Worm (Caenorhabditis elegans): ENCODE data around the gene W08F4.13.

The W08F4.13 gene

DNA sequence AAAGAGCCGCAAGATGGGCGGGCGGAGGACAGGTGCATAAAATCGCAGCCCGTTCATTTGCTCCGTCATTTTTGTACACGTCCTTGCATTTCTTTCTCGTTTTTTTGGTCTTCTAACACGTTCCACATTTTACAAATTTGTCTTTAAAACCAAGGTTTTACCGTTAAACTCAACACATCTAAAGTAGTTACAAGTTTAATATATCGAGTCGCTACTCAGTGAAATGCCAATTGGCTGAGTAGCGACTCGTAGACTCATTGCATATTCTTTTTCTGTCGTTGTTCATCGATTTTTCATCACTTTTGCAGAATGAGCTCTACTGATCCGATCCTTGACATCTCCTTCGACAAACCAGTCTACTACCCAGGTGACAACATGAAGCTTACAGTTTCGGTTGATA, 42.6 kb downstream of the W08F4.13 start, which contains the start of gene arrd-1:
arrd-1 (plus strand) TSS at position 301 of the 400 bp plus-strand sequence.
- no peak for TF ChIP-seq die-1 (tag; optimal IDR thresholded peaks at IDR 0.05)
- TF ChIP-seq cebp-2 (GFP tag; IDR thresholded peaks at IDR 0.05) = no peak
- no peak for TF ChIP-seq F37B4.10 (GFP tag; IDR thresholded peaks at IDR 0.05)
- TF ChIP-seq attf-6 (GFP tag; IDR thresholded peaks at IDR 0.05) = no peak

DNA sequence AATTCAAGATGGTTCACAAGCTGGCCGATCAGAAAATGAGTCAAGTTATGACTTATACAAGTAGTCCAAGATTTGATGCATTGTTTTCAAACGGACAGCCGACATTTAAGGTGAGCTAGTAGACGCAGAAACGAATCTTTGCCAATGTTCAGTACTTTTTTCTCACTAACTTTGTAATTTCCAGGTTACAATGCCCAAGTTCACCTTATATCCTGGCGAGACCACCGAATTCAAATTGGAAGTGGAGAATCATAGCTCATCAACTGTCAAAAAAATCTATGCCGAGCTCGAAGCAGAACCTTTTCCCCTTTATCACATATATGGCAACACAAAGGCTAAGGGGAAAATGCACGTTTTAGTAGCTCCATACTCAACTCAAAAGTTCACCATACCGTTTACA, 43.3 kb downstream of the W08F4.13 start:
- TF ChIP-seq akir-1 (GFP tag; optimal IDR thresholded peaks at IDR 0.05) = no peak
- TF ChIP-seq zfh-2 (GFP tag; conservative IDR thresholded peaks at IDR 0.05) = no peak
- no peak for TF ChIP-seq sdz-38 (tag; optimal IDR thresholded peaks at IDR 0.05)
- no peak for TF ChIP-seq ets-4 (GFP tag; optimal IDR thresholded peaks at IDR 0.05)

DNA sequence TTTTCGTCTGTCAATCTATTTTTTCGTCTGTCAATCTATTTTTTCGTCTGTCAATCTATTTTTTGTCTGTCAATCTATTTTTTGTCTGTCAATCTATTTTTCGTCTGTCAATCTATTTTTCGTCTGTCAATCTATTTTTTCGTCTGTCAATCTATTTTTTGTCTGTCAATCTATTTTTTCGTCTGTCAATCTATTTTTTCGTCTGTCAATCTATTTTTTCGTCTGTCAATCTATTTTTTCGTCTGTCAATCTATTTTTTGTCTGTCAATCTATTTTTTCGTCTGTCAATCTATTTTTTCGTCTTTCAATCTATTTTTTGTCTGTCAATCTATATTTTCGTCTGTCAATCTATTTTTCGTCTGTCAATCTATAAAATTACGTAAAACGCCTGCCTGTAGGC, 44.9 kb downstream of the W08F4.13 start:
- peak; percentile 91 for TF ChIP-seq egrh-3 (GFP tag; IDR thresholded peaks at IDR 0.05)
- TF ChIP-seq Y53F4B.3 (GFP tag; IDR thresholded peaks at IDR 0.05) = peak; percentile 96; the same call in 1 of the 2 replicates

DNA sequence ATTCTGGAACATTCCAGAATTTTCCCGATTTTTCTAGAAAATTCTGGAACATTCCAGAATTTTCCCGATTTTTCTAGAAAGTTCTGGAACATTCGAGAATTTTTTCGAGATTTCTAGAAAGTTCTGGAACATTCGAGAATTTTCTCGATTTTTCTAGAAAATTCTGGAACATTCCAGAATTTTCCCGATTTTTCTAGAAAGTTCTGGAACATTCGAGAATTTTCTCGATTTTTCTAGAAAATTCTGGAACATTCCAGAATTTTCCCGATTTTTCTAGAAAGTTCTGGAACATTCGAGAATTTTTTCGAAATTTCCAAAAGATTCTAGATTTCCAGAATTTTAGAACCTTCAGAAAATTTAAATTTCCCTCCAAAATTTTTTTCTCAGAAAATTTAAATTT, 47.9 kb downstream of the W08F4.13 start:
- TF ChIP-seq hsf-1 (GFP tag; IDR thresholded peaks at IDR 0.05) (peak; percentile 98), dox-1 (GFP tag; IDR thresholded peaks at IDR 0.05) (peak; percentile 87), madf-3 (GFP tag; IDR thresholded peaks at IDR 0.05) (0 out of 2 replicates have a peak, but pooled peaks have one; percentile 71), madf-6 (GFP tag; IDR thresholded peaks at IDR 0.05) (peak; percentile 57; the same call in 1 of the 2 replicates), Y56A3A.18 (GFP tag; IDR thresholded peaks at IDR 0.05) (0 out of 2 replicates have a peak, but pooled peaks have one; percentile 26), rcor-1 (GFP tag; IDR thresholded peaks at IDR 0.05) (peak; percentile 59; the same call in 1 of the 2 replicates), ceh-40 (GFP tag; IDR thresholded peaks at IDR 0.05) (peak; percentile 72; the same call in 1 of the 2 replicates), egrh-3 (GFP tag; IDR thresholded peaks at IDR 0.05) (peak; percentile 29; the same call in 1 of the 2 replicates)

DNA sequence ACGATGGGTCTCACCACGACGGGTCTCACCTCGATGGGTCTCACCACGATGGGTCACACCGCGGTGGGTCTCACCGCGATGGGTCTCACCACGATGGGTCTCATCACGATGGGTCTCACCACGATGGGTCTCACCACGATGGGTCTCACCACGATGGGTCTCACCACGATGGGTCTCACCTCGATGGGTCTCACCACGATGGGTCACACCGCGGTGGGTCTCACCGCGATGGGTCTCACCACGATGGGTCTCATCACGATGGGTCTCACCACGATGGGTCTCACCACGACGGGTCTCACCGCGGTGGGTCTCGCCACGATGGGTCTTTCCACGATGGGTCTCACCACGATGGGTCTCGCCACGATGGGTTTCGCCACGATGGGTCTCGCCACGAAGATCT, 48.5 kb downstream of the W08F4.13 start:
- peak; percentile 62; the same call in 1 of the 2 replicates for TF ChIP-seq egrh-3 (GFP tag; IDR thresholded peaks at IDR 0.05)
- 0 out of 2 replicates have a peak, but pooled peaks have one; percentile 5 for TF ChIP-seq F33H1.4 (GFP tag; IDR thresholded peaks at IDR 0.05)
- 0 out of 2 replicates have a peak, but pooled peaks have one; percentile 5 for TF ChIP-seq aptf-2 (GFP tag; conservative IDR thresholded peaks at IDR 0.05)

DNA sequence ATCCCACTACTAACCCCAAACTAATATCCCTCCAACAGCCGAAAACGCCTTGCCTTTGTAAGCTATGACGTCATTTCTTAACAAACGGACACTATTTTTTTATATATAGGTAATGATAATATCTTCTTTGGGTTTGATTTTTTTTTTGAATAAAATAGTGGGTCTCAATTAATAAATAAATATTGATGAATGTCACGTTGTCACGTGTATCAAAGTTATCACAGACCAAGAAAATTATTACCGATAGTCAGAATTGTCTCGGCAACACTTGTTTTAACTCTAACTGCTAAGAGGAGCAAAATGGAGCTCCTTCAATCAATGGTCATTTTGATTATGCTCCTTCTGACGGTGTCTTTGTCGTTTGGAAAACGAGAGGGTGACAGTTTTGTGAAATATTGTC, 49.4 kb downstream of the W08F4.13 start, which contains the start of gene T04B8.1:
T04B8.1 (plus strand) TSS at position 301 of the 400 bp plus-strand sequence.
- TF ChIP-seq madf-8 (GFP tag; conservative IDR thresholded peaks at IDR 0.05) (no peak), B0035.1 (tag; optimal IDR thresholded peaks at IDR 0.05) (no peak), snpc-3.4 (tag; optimal IDR thresholded peaks at IDR 0.05) (no peak), Y56A3A.18 (GFP tag; IDR thresholded peaks at IDR 0.05) (no peak), F10E7.11 (tag; optimal IDR thresholded peaks at IDR 0.05) (no peak), let-607 (tag; optimal IDR thresholded peaks at IDR 0.05) (no peak), lin-26 (GFP tag; IDR thresholded peaks at IDR 0.05) (no peak), ztf-22 (GFP tag; optimal IDR thresholded peaks at IDR 0.05) (no peak), attf-3 (GFP tag; conservative IDR thresholded peaks at IDR 0.05) (no peak), dox-1 (GFP tag; IDR thresholded peaks at IDR 0.05) (no peak), madf-10 (tag; optimal IDR thresholded peaks at IDR 0.05) (no peak), hsf-1 (GFP tag; IDR thresholded peaks at IDR 0.05) (no peak), egrh-3 (GFP tag; IDR thresholded peaks at IDR 0.05) (no peak), tlf-1 (GFP tag; optimal IDR thresholded peaks at IDR 0.05) (no peak), B0261.1 (tag; optimal IDR thresholded peaks at IDR 0.05) (no peak), somi-1 (GFP tag; optimal IDR thresholded peaks at IDR 0.05) (no peak)
